Worm (Caenorhabditis elegans): ENCODE results near the gene B0303.11.

- TF ChIP-seq lim-7 (GFP tag; IDR thresholded peaks at IDR 0.05) (no peak), zag-1 (tag; optimal IDR thresholded peaks at IDR 0.05) (no peak), aly-2 (tag; optimal IDR thresholded peaks at IDR 0.05) (no peak), ama-1 (optimal IDR thresholded peaks at IDR 0.05) (no peak), egl-43 (GFP tag; IDR thresholded peaks at IDR 0.05) (no peak), nhr-28 (tag; optimal IDR thresholded peaks at IDR 0.05) (peak; percentile 70)
Observed at ce11 chrIII:8748620-8749019, 38.4 kb upstream of the B0303.11 start.

Measured in whole organism, L4 larva.